Worm (Caenorhabditis elegans) whole organism, L4 larva: ENCODE measurements around the gene clc-9.
A peak's percentile ranks its signal among the peaks of the same experiment; 100 is the strongest.

Experiments
- F26F4.8 ChIP-seq: fragments of 200-800 bp; sonication (Bioruptor generic); conservative IDR thresholded peaks from 2 replicates; pipeline ENCODE4 v1.3.6; 2022; ENCODE audit warnings: missing genetic modification characterization, missing compliant biosample characterization
- aly-2 ChIP-seq: sonication (generic microtip); optimal IDR thresholded peaks from 2 replicates; lab custom pipeline; 2018; ENCODE audit warnings: missing biosample characterization, missing genetic modification characterization
- ctbp-1 ChIP-seq: fragments of 200-800 bp; sonication (Bioruptor generic); IDR thresholded peaks from 2 replicates; pipeline ENCODE4 v1.3.6; 2022; ENCODE audit warnings: missing genetic modification reagents, missing genetic modification characterization, missing compliant biosample characterization
- dmd-9 ChIP-seq: fragments of 200-800 bp; sonication (Bioruptor generic); IDR thresholded peaks from 2 replicates; pipeline ENCODE4 v1.3.6; 2022; ENCODE audit warnings: missing genetic modification reagents, missing genetic modification characterization, missing compliant biosample characterization
- egl-43 ChIP-seq: fragments of 200-800 bp; sonication (Bioruptor generic); IDR thresholded peaks from 2 replicates; pipeline ENCODE4 v1.3.6; 2022; ENCODE audit warnings: missing genetic modification reagents, missing genetic modification characterization, missing compliant biosample characterization
- lin-1 ChIP-seq: fragments of 200-800 bp; sonication (Bioruptor generic); IDR thresholded peaks from 2 replicates; pipeline ENCODE4 v1.3.6; 2022; ENCODE audit warnings: missing genetic modification reagents, missing genetic modification characterization, missing compliant biosample characterization
- lir-3 ChIP-seq: sonication (generic microtip); optimal IDR thresholded peaks from 2 replicates; lab custom pipeline; 2016; ENCODE audit warnings: mild to moderate bottlenecking, missing genetic modification characterization, missing compliant biosample characterization
- lsy-2 ChIP-seq, 2 experiments: fragments of 150-350 bp in 1 of 2; sonication (generic microtip) in 1 of 2; optimal IDR thresholded peaks; 2 replicates each; lab custom pipeline; 2014 to 2017; ENCODE audit warnings: missing biosample characterization in 2 of 2, missing genetic modification characterization in 2 of 2
- madf-9 ChIP-seq: fragments of 200-800 bp; sonication (Bioruptor generic); conservative IDR thresholded peaks from 2 replicates; pipeline ENCODE4 v1.3.6; 2022; ENCODE audit warnings: missing genetic modification reagents, missing genetic modification characterization, missing compliant biosample characterization
- nhr-11 ChIP-seq: fragments of 150-350 bp; optimal IDR thresholded peaks from 2 replicates; lab custom pipeline; 2014; ENCODE audit warnings: missing biosample characterization, missing genetic modification characterization
- nhr-77 ChIP-seq: fragments of 150-350 bp; optimal IDR thresholded peaks from 2 replicates; lab custom pipeline; 2014; ENCODE audit warnings: missing biosample characterization, missing genetic modification characterization
- pha-4 ChIP-seq, 2 experiments: fragments of 150-350 bp in 1 of 2; fragments of 200-800 bp in 1 of 2; sonication (Bioruptor generic) in 1 of 2; IDR thresholded peaks in 1 of 2; optimal IDR thresholded peaks in 1 of 2; 2 replicates each; pipeline versions ENCODE4 v1.3.6 to Lab custom; 2014 to 2022; ENCODE audit warnings: missing genetic modification characterization in 2 of 2, missing genetic modification reagents in 2 of 2, missing biosample characterization in 1 of 2, missing compliant biosample characterization in 1 of 2
- unc-62 ChIP-seq, 3 experiments: fragments of 150-350 bp in 1 of 3; sonication (generic microtip); optimal IDR thresholded peaks in 2 of 3; peaks in 1 of 3; 1 replicate in 1 of 3; 2 replicates in 2 of 3; lab custom pipeline; 2014 to 2017; ENCODE audit warnings: missing biosample characterization in 3 of 3, missing genetic modification characterization in 3 of 3, missing genetic modification reagents in 3 of 3, missing genotype in 1 of 3

DNA sequence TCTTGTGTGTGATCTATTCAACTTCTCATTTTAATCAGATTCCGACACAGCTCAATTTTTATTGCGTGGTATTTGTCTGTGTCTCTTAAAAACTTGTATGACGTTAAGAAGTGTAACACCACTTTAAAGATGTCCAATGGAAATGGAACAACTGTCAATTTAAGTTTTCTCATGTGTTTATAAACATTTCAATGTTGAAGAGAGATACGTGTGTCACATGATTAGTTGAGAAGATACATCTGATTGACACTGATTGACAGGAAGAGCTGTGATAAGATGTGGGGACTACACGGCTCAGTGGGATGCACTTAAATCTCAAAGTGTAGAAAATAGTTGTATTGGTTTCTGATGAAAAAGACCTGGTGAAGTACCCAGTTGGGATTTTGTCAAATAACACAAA lies 44.4 kb upstream of the clc-9 start:
- TF ChIP-seq madf-9 = no peak
- TF ChIP-seq F26F4.8 (GFP tag; lab: Robert Waterston, UW) = no peak
- no peak for TF ChIP-seq ctbp-1 (GFP tag; lab: Robert Waterston, UW)
- TF ChIP-seq pha-4 (GFP tag; IDR thresholded peaks at IDR 0.05; lab: Robert Waterston, UW) = no peak
- TF ChIP-seq pha-4 (tag; optimal IDR thresholded peaks at IDR 0.05; lab: Kevin White, UChicago) = no peak
- peak; percentile 93 for TF ChIP-seq nhr-11 (tag; lab: Kevin White, UChicago)
- no peak for TF ChIP-seq lin-1 (GFP tag; lab: Robert Waterston, UW)
- TF ChIP-seq aly-2 (tag; lab: Kevin White, UChicago) = no peak
- TF ChIP-seq unc-62 (GFP tag; optimal IDR thresholded peaks at IDR 0.05 in 1 of 2; lab: Kevin White, UChicago) = peak in 1 of 2 experiments; percentile 100
- no peak for TF ChIP-seq unc-62 (tag; optimal IDR thresholded peaks at IDR 0.05; lab: Kevin White, UChicago)
- TF ChIP-seq dmd-9 = no peak
- no peak for TF ChIP-seq egl-43 (GFP tag; lab: Robert Waterston, UW)
- no peak for TF ChIP-seq lir-3 (tag; lab: Kevin White, UChicago)
- no peak for TF ChIP-seq lsy-2 (tag; optimal IDR thresholded peaks at IDR 0.05; lab: Kevin White, UChicago)
- TF ChIP-seq nhr-77 (tag; lab: Kevin White, UChicago) = no peak
